Fruit fly (Drosophila melanogaster) whole organism, embryonic: ENCODE data around the gene PIG-S.
A peak's percentile ranks its signal among the peaks of the same experiment; 100 is the strongest.

Source experiments
- CG1024 ChIP-seq: fragments of 200-800 bp; sonication (Bioruptor generic); IDR thresholded peaks from 2 replicates; pipeline ENCODE4 v1.3.6; 2022; ENCODE audit warnings: missing biosample characterization, missing genetic modification characterization
- CG11560 ChIP-seq: fragments of 200-800 bp; sonication (Bioruptor generic); IDR thresholded peaks from 3 replicates; pipeline ENCODE4 v1.3.6; 2022; ENCODE audit warnings: missing biosample characterization, missing genetic modification characterization
- CG12391 ChIP-seq: fragments of 200-800 bp; sonication (Bioruptor generic); optimal IDR thresholded peaks from 3 replicates; lab custom pipeline; 2018; ENCODE audit warnings: missing biosample characterization, mild to moderate bottlenecking, missing genetic modification characterization, moderate library complexity
- CG14441 ChIP-seq: fragments of 200-800 bp; sonication (Bioruptor generic); IDR thresholded peaks from 2 replicates; pipeline ENCODE4 v1.3.6; 2022; ENCODE audit warnings: missing biosample characterization, missing genetic modification characterization
- CG14965 ChIP-seq: fragments of 200-800 bp; sonication (Bioruptor generic); optimal IDR thresholded peaks from 2 replicates; lab custom pipeline; 2016; ENCODE audit warnings: missing biosample characterization, missing genetic modification characterization, borderline replicate concordance
- CG15601 ChIP-seq: fragments of 200-800 bp; sonication (Bioruptor generic); optimal IDR thresholded peaks from 3 replicates; lab custom pipeline; 2019; ENCODE audit warnings: missing biosample characterization, mild to moderate bottlenecking, missing genetic modification characterization, moderate library complexity
- CG1603 ChIP-seq: fragments of 200-800 bp; sonication (Bioruptor generic); optimal IDR thresholded peaks from 2 replicates; lab custom pipeline; 2019; ENCODE audit warnings: missing biosample characterization, mild to moderate bottlenecking, missing genetic modification characterization, moderate library complexity
- CG17829 ChIP-seq: fragments of 200-800 bp; optimal IDR thresholded peaks from 2 replicates; lab custom pipeline; 2019; ENCODE audit warnings: missing biosample characterization, mild to moderate bottlenecking, missing genetic modification characterization, moderate library complexity
- CG2199 ChIP-seq: fragments of 200-800 bp; sonication (Bioruptor generic); IDR thresholded peaks from 3 replicates; pipeline ENCODE4 v1.3.6; 2022; ENCODE audit warnings: missing biosample characterization, missing genetic modification characterization
- CG2712 ChIP-seq: fragments of 200-800 bp; optimal IDR thresholded peaks from 3 replicates; lab custom pipeline; 2019; ENCODE audit warnings: missing biosample characterization, mild to moderate bottlenecking, missing genetic modification characterization, moderate library complexity
- CG30403 ChIP-seq: fragments of 200-800 bp; sonication (Bioruptor generic); optimal IDR thresholded peaks from 3 replicates; lab custom pipeline; 2016; ENCODE audit warnings: missing biosample characterization, missing genetic modification characterization
- CG31441 ChIP-seq: fragments of 200-800 bp; sonication (Bioruptor generic); IDR thresholded peaks from 2 replicates; pipeline ENCODE4 v1.3.6; 2022; ENCODE audit warnings: missing biosample characterization, missing genetic modification characterization
- CG32772 ChIP-seq: fragments of 200-800 bp; sonication (Bioruptor generic); IDR thresholded peaks from 2 replicates; pipeline ENCODE4 v1.3.6; 2022; ENCODE audit warnings: missing biosample characterization, missing genetic modification characterization
- CG6765 ChIP-seq: fragments of 200-800 bp; sonication (Bioruptor generic); optimal IDR thresholded peaks from 3 replicates; lab custom pipeline; 2017; ENCODE audit warnings: missing biosample characterization, mild to moderate bottlenecking, missing genetic modification characterization
- CG7271 ChIP-seq: fragments of 200-800 bp; sonication (Bioruptor generic); optimal IDR thresholded peaks from 2 replicates; lab custom pipeline; 2018; ENCODE audit warnings: missing biosample characterization, mild to moderate bottlenecking, missing genetic modification characterization, moderate library complexity
- CG7556 ChIP-seq: fragments of 200-800 bp; sonication (Bioruptor generic); optimal IDR thresholded peaks from 2 replicates; lab custom pipeline; 2017; ENCODE audit warnings: missing biosample characterization, mild to moderate bottlenecking, missing genetic modification characterization
- CG8765 ChIP-seq: fragments of 200-800 bp; sonication (Bioruptor generic); IDR thresholded peaks from 2 replicates; pipeline ENCODE4 v1.3.6; 2022; ENCODE audit warnings: missing biosample characterization, missing genetic modification characterization
- CG9727 ChIP-seq: fragments of 200-800 bp; sonication (Bioruptor generic); optimal IDR thresholded peaks from 3 replicates; lab custom pipeline; 2017; ENCODE audit warnings: missing biosample characterization, mild to moderate bottlenecking, missing genetic modification characterization
- Dfd ChIP-seq, 2 experiments: fragments of >200 bp; optimal IDR thresholded peaks; 2 replicates each; lab custom pipeline; 2017; ENCODE audit warnings: missing biosample characterization in 2 of 2, missing genetic modification characterization in 2 of 2
- E2f2 ChIP-seq: fragments of 200-800 bp; sonication (Bioruptor generic); IDR thresholded peaks from 2 replicates; pipeline ENCODE4 v1.3.6; 2022; ENCODE audit warnings: missing biosample characterization, missing genetic modification characterization
- Lpt ChIP-seq: fragments of >200 bp; optimal IDR thresholded peaks from 2 replicates; lab custom pipeline; 2018; ENCODE audit warnings: missing biosample characterization, missing genetic modification characterization
- MESR4 ChIP-seq: fragments of 200-800 bp; sonication (Bioruptor generic); optimal IDR thresholded peaks from 2 replicates; lab custom pipeline; 2018; ENCODE audit warnings: missing biosample characterization, mild to moderate bottlenecking, missing genetic modification characterization, moderate library complexity
- Oli ChIP-seq: fragments of 200-800 bp; sonication (Bioruptor generic); optimal IDR thresholded peaks from 2 replicates; lab custom pipeline; 2018; ENCODE audit warnings: missing biosample characterization, mild to moderate bottlenecking, missing genetic modification characterization, moderate library complexity
- Ptx1 ChIP-seq: fragments of 200-800 bp; sonication (Bioruptor generic); IDR thresholded peaks from 2 replicates; pipeline ENCODE4 v1.3.6; 2022; ENCODE audit warnings: missing biosample characterization, missing genetic modification characterization
- Stat92E ChIP-seq, 3 experiments: fragments of >200 bp in 2 of 3; fragments of 200-800 bp in 1 of 3; sonication (Bioruptor generic) in 1 of 3; optimal IDR thresholded peaks; 2 replicates each; lab custom pipeline; 2017 to 2019; ENCODE audit warnings: missing biosample characterization in 3 of 3, missing genetic modification characterization in 3 of 3, mild to moderate bottlenecking in 1 of 3, moderate library complexity in 1 of 3
- Xbp1 ChIP-seq: fragments of 200-800 bp; sonication (Bioruptor generic); optimal IDR thresholded peaks from 3 replicates; lab custom pipeline; 2016; ENCODE audit warnings: missing biosample characterization, mild to moderate bottlenecking, missing genetic modification characterization
- ara ChIP-seq: fragments of 200-800 bp; sonication (Bioruptor generic); IDR thresholded peaks from 2 replicates; pipeline ENCODE4 v1.3.6; 2022; ENCODE audit warnings: missing biosample characterization, missing genetic modification characterization
- bbx ChIP-seq: fragments of 200-800 bp; sonication (Bioruptor generic); IDR thresholded peaks from 2 replicates; pipeline ENCODE4 v1.3.6; 2022; ENCODE audit warnings: missing biosample characterization, missing genetic modification characterization; ENCODE audit not compliant: partially characterized antibody
- bsh ChIP-seq, 2 experiments: fragments of 200-800 bp; sonication (Bioruptor generic); optimal IDR thresholded peaks; 2 replicates each; lab custom pipeline; 2017 to 2018; ENCODE audit warnings: mild to moderate bottlenecking in 2 of 2, missing biosample characterization in 2 of 2, missing genetic modification characterization in 2 of 2, moderate library complexity in 1 of 2
- dan ChIP-seq: fragments of 200-800 bp; sonication (Bioruptor generic); IDR thresholded peaks from 2 replicates; pipeline ENCODE4 v1.3.6; 2022; ENCODE audit warnings: missing biosample characterization, missing genetic modification characterization
- dmrt99B ChIP-seq: fragments of 200-800 bp; sonication (Bioruptor generic); optimal IDR thresholded peaks from 2 replicates; lab custom pipeline; 2018; ENCODE audit warnings: missing biosample characterization, mild to moderate bottlenecking, missing genetic modification characterization, moderate library complexity
- dpn ChIP-seq, 2 experiments: fragments of 200-800 bp; sonication (Bioruptor generic); optimal IDR thresholded peaks; 3 replicates each; lab custom pipeline; 2016; ENCODE audit warnings: missing biosample characterization in 2 of 2, missing genetic modification characterization in 2 of 2
- dysf ChIP-seq: fragments of 200-800 bp; sonication (Bioruptor generic); IDR thresholded peaks from 3 replicates; pipeline ENCODE4 v1.3.6; 2022; ENCODE audit warnings: missing biosample characterization, missing genetic modification characterization
- esg ChIP-seq: fragments of 200-800 bp; sonication (Bioruptor generic); conservative IDR thresholded peaks from 2 replicates; pipeline ENCODE4 v1.3.6; 2022; ENCODE audit warnings: missing biosample characterization, missing genetic modification characterization
- gcm2 ChIP-seq: fragments of 200-800 bp; sonication (Bioruptor generic); optimal IDR thresholded peaks from 2 replicates; lab custom pipeline; 2016; ENCODE audit warnings: missing biosample characterization, missing genetic modification characterization
- grau ChIP-seq: fragments of 200-800 bp; optimal IDR thresholded peaks from 3 replicates; lab custom pipeline; 2019; ENCODE audit warnings: missing biosample characterization, mild to moderate bottlenecking, missing genetic modification characterization, moderate library complexity
- gsb-n ChIP-seq: fragments of 200-800 bp; sonication (Bioruptor generic); optimal IDR thresholded peaks from 3 replicates; lab custom pipeline; 2018; ENCODE audit warnings: missing biosample characterization, mild to moderate bottlenecking, missing genetic modification characterization
- hkb ChIP-seq, 2 experiments: fragments of 200-800 bp in 1 of 2; fragments of >200 bp in 1 of 2; sonication (Bioruptor generic) in 1 of 2; IDR thresholded peaks in 1 of 2; optimal IDR thresholded peaks in 1 of 2; 2 replicates each; pipeline versions ENCODE4 v1.3.6 to Lab custom; 2017 to 2022; ENCODE audit warnings: missing biosample characterization in 1 of 2, missing genetic modification characterization in 1 of 2
- kay ChIP-seq: fragments of 200-800 bp; sonication (Bioruptor generic); optimal IDR thresholded peaks from 2 replicates; lab custom pipeline; 2016; ENCODE audit warnings: missing biosample characterization, missing genetic modification characterization
- lmd ChIP-seq: fragments of 200-800 bp; sonication (Bioruptor generic); IDR thresholded peaks from 2 replicates; pipeline ENCODE4 v1.3.6; 2022; ENCODE audit warnings: missing biosample characterization, missing genetic modification characterization
- peb ChIP-seq: fragments of 200-800 bp; sonication (Bioruptor generic); IDR thresholded peaks from 2 replicates; pipeline ENCODE4 v1.3.6; 2022; ENCODE audit warnings: missing biosample characterization, missing genetic modification characterization
- pfk ChIP-seq: fragments of 200-800 bp; sonication (Bioruptor generic); optimal IDR thresholded peaks from 2 replicates; lab custom pipeline; 2018; ENCODE audit warnings: missing biosample characterization, mild to moderate bottlenecking, missing genetic modification characterization, moderate library complexity
- repo ChIP-seq: fragments of 200-800 bp; sonication (Bioruptor generic); optimal IDR thresholded peaks from 2 replicates; lab custom pipeline; 2016; ENCODE audit warnings: missing biosample characterization, missing genetic modification characterization
- seq ChIP-seq: fragments of 200-800 bp; sonication (Bioruptor generic); IDR thresholded peaks from 2 replicates; pipeline ENCODE4 v1.3.6; 2022; ENCODE audit warnings: missing biosample characterization, missing genetic modification characterization
- sim ChIP-seq: fragments of 200-800 bp; sonication (Bioruptor generic); IDR thresholded peaks from 2 replicates; pipeline ENCODE4 v1.3.6; 2022; ENCODE audit warnings: missing biosample characterization, missing genetic modification characterization
- slbo ChIP-seq: fragments of 200-800 bp; sonication (Bioruptor generic); IDR thresholded peaks from 2 replicates; pipeline ENCODE4 v1.3.6; 2022; ENCODE audit warnings: missing biosample characterization, missing genetic modification characterization
- tgo ChIP-seq: fragments of 200-800 bp; sonication (Bioruptor generic); IDR thresholded peaks from 3 replicates; pipeline ENCODE4 v1.3.6; 2022; ENCODE audit warnings: missing biosample characterization, missing genetic modification characterization
- tx ChIP-seq: fragments of 200-800 bp; sonication (Bioruptor generic); optimal IDR thresholded peaks from 2 replicates; lab custom pipeline; 2016; ENCODE audit warnings: missing biosample characterization, missing genetic modification characterization
- wdn ChIP-seq: fragments of 200-800 bp; sonication (Bioruptor generic); IDR thresholded peaks from 2 replicates; pipeline ENCODE4 v1.3.6; 2022; ENCODE audit warnings: missing biosample characterization, missing genetic modification characterization

The PIG-S gene

dm6 chr3R:24864719-24865400, 52.8 kb downstream of the PIG-S start, which contains the start of the genes Srg1 and Elal:
Srg1 (minus strand) TSS chr3R:24864732.
Elal (plus strand) TSS chr3R:24865350.
- TF ChIP-seq peb (GFP tag; lab: Robert Waterston, UW): no peak
- TF ChIP-seq CG6765 (GFP tag; lab: Kevin White, UChicago): no peak
- TF ChIP-seq CG30403: peak; percentile 38
- peak; percentile 18 for TF ChIP-seq Oli (tag; lab: Kevin White, UChicago)
- TF ChIP-seq CG17829 (tag; lab: Kevin White, UChicago): no peak
- no peak for TF ChIP-seq dmrt99B
- TF ChIP-seq CG2712: peak; percentile 40
- no peak for TF ChIP-seq CG32772
- TF ChIP-seq CG12391: peak; percentile 44
- no peak for TF ChIP-seq tgo (GFP tag; lab: Robert Waterston, UW)
- TF ChIP-seq CG9727: peak; percentile 36
- TF ChIP-seq esg (GFP tag; lab: Robert Waterston, UW): 0 out of 2 replicates have a peak, but pooled peaks have one; percentile 4
- TF ChIP-seq CG1603: no peak
- no peak for TF ChIP-seq repo (GFP tag; lab: Kevin White, UChicago)
- TF ChIP-seq gsb-n (tag; lab: Kevin White, UChicago): peak; percentile 5
- TF ChIP-seq dpn (GFP tag; optimal IDR thresholded peaks at IDR 0.05; lab: Kevin White, UChicago): peak in 1 of 2 experiments; percentile 13
- TF ChIP-seq CG7556 (GFP tag; lab: Kevin White, UChicago): peak; percentile 33
- peak; percentile 68; the same call in 1 of the 2 replicates for TF ChIP-seq slbo (GFP tag; lab: Robert Waterston, UW)
- TF ChIP-seq CG7271 (tag; lab: Kevin White, UChicago): no peak
- no peak for TF ChIP-seq Ptx1 (GFP tag; lab: Robert Waterston, UW)
- no peak for TF ChIP-seq gcm2
- TF ChIP-seq sim: no peak
- peak; percentile 59 for TF ChIP-seq grau (tag; lab: Kevin White, UChicago)
- TF ChIP-seq CG14441 (GFP tag; lab: Robert Waterston, UW): 0 out of 2 replicates have a peak, but pooled peaks have one; percentile 5
- TF ChIP-seq dysf (GFP tag; lab: Robert Waterston, UW): peak; percentile 41; the same call in 1 of the 3 replicates
- TF ChIP-seq bbx (GFP tag; lab: Robert Waterston, UW): no peak
- TF ChIP-seq kay: no peak
- TF ChIP-seq bsh (GFP tag; optimal IDR thresholded peaks at IDR 0.05; lab: Kevin White, UChicago): peak in 1 of 2 experiments; percentile 22
- no peak for TF ChIP-seq Lpt (GFP tag; lab: Kevin White, UChicago)
- TF ChIP-seq MESR4 (GFP tag; lab: Kevin White, UChicago): no peak
- no peak; the same call in 1 of the 2 replicates for TF ChIP-seq lmd (GFP tag; lab: Robert Waterston, UW)
- peak; percentile 30 for TF ChIP-seq pfk (GFP tag; lab: Kevin White, UChicago)
- peak; percentile 13 for TF ChIP-seq CG15601 (tag; lab: Kevin White, UChicago)
- TF ChIP-seq CG1024 (GFP tag; lab: Robert Waterston, UW): no peak
- TF ChIP-seq E2f2 (GFP tag; lab: Robert Waterston, UW): peak; percentile 28; the same call in 1 of the 2 replicates
- TF ChIP-seq Xbp1 (GFP tag; lab: Kevin White, UChicago): peak; percentile 6
- TF ChIP-seq tx (GFP tag; lab: Kevin White, UChicago): no peak
- no peak for TF ChIP-seq CG11560 (tag; lab: Robert Waterston, UW)
- no peak for TF ChIP-seq CG14965 (GFP tag; lab: Kevin White, UChicago)
- TF ChIP-seq ara: no peak
- no peak for TF ChIP-seq CG31441 (GFP tag; lab: Robert Waterston, UW)
- no peak for TF ChIP-seq seq (GFP tag; lab: Robert Waterston, UW)
- TF ChIP-seq CG2199 (GFP tag; lab: Robert Waterston, UW): no peak
- TF ChIP-seq wdn (GFP tag; lab: Robert Waterston, UW): 0 out of 2 replicates have a peak, but pooled peaks have one; percentile 14
- TF ChIP-seq hkb (optimal IDR thresholded peaks at IDR 0.05; lab: Kevin White, UChicago): no peak
- no peak for TF ChIP-seq hkb (GFP tag; IDR thresholded peaks at IDR 0.05; lab: Robert Waterston, UW)
- no peak for TF ChIP-seq Dfd (GFP tag; optimal IDR thresholded peaks at IDR 0.05; lab: Kevin White, UChicago)
- TF ChIP-seq dan (GFP tag; lab: Robert Waterston, UW): no peak
- TF ChIP-seq CG8765 (GFP tag; lab: Robert Waterston, UW): no peak
- TF ChIP-seq Stat92E (GFP tag; optimal IDR thresholded peaks at IDR 0.05; lab: Kevin White, UChicago): no peak
